Worm (Caenorhabditis elegans): Measurements from ENCODE around the gene phy-3.

- TF ChIP-seq unc-39 (tag; optimal IDR thresholded peaks at IDR 0.05) (no peak), daf-8 (GFP tag; IDR thresholded peaks at IDR 0.05) (no peak), saeg-2 (GFP tag; IDR thresholded peaks at IDR 0.05) (no peak), nhr-76 (tag; optimal IDR thresholded peaks at IDR 0.05) (no peak), hlh-30 (tag; optimal IDR thresholded peaks at IDR 0.05; ENCODE audit: insufficient read depth) (no peak), ceh-82 (tag; optimal IDR thresholded peaks at IDR 0.05) (no peak)
Measured at ce11 chrV:16871387-16871786, 38.4 kb downstream of the phy-3 start, which contains the start of gene thn-4.

Measured in whole organism, L4 larva.